Worm (Caenorhabditis elegans) whole organism, L1 larva: ENCODE measurements around the gene T04C12.7.
A peak's percentile ranks its signal among the peaks of the same experiment; 100 is the strongest.

Source experiments
- C16A3.4 ChIP-seq: fragments of 150-350 bp; optimal IDR thresholded peaks from 2 replicates; lab custom pipeline; 2014; ENCODE audit warnings: missing biosample characterization, missing genetic modification characterization
- aly-2 ChIP-seq: fragments of 150-350 bp; optimal IDR thresholded peaks from 2 replicates; lab custom pipeline; 2014; ENCODE audit warnings: missing biosample characterization, missing genetic modification characterization
- ceh-82 ChIP-seq, 3 experiments: fragments of 150-350 bp in 1 of 3; sonication (generic microtip) in 2 of 3; optimal IDR thresholded peaks; 2 replicates each; lab custom pipeline; 2014 to 2017; ENCODE audit warnings: missing biosample characterization in 3 of 3, missing genetic modification characterization in 3 of 3
- ceh-90 ChIP-seq: sonication (generic microtip); optimal IDR thresholded peaks from 2 replicates; lab custom pipeline; 2016; ENCODE audit warnings: missing genetic modification characterization, missing compliant biosample characterization
- ces-1 ChIP-seq: fragments of 150-350 bp; optimal IDR thresholded peaks from 2 replicates; lab custom pipeline; 2014; ENCODE audit warnings: missing biosample characterization, missing genetic modification reagents, missing genetic modification characterization
- dpl-1 ChIP-seq, 3 experiments: fragments of 150-350 bp in 2 of 3; sonication (generic microtip) in 1 of 3; optimal IDR thresholded peaks; 2 replicates each; lab custom pipeline; 2014 to 2017; ENCODE audit warnings: missing biosample characterization in 3 of 3, missing genetic modification characterization in 3 of 3, missing genetic modification reagents in 3 of 3
- dsc-1 ChIP-seq: sonication (generic microtip); optimal IDR thresholded peaks from 2 replicates; lab custom pipeline; 2016; ENCODE audit warnings: mild to moderate bottlenecking, missing genetic modification characterization, missing compliant biosample characterization
- efl-1 ChIP-seq, 4 experiments: fragments of 150-350 bp; optimal IDR thresholded peaks in 3 of 4; peaks in 1 of 4; 1 replicate in 1 of 4; 2 replicates in 3 of 4; lab custom pipeline; 2014; ENCODE audit warnings: missing biosample characterization in 2 of 4, missing genetic modification characterization in 2 of 4, missing genetic modification reagents in 2 of 4
- egl-13 ChIP-seq: sonication (generic microtip); optimal IDR thresholded peaks from 2 replicates; lab custom pipeline; 2016; ENCODE audit warnings: missing genotype, missing genetic modification reagents, missing genetic modification characterization, missing compliant biosample characterization
- egl-27 ChIP-seq, 2 experiments: fragments of 150-350 bp in 1 of 2; sonication (generic microtip); optimal IDR thresholded peaks; 3 replicates each; lab custom pipeline; 2017 to 2018; ENCODE audit warnings: missing biosample characterization in 2 of 2, missing genetic modification characterization in 2 of 2, missing genetic modification reagents in 2 of 2
- ets-5 ChIP-seq: fragments of 200-800 bp; sonication (Bioruptor generic); IDR thresholded peaks from 2 replicates; pipeline ENCODE4 v1.3.6; 2022; ENCODE audit warnings: missing genetic modification characterization, missing compliant biosample characterization
- fkh-4 ChIP-seq: sonication (generic microtip); optimal IDR thresholded peaks from 2 replicates; lab custom pipeline; 2016; ENCODE audit warnings: missing compliant biosample characterization, missing genetic modification characterization, borderline replicate concordance
- fos-1 ChIP-seq: fragments of 150-350 bp; optimal IDR thresholded peaks from 2 replicates; lab custom pipeline; 2014; ENCODE audit warnings: missing biosample characterization, missing genetic modification characterization
- hlh-17 ChIP-seq: fragments of 200-800 bp; sonication (Bioruptor generic); optimal IDR thresholded peaks from 2 replicates; lab custom pipeline; 2018; ENCODE audit warnings: missing genetic modification characterization, mild to moderate bottlenecking, missing compliant biosample characterization, moderate library complexity, borderline replicate concordance
- jun-1 ChIP-seq: fragments of 150-350 bp; optimal IDR thresholded peaks from 2 replicates; lab custom pipeline; 2014; ENCODE audit warnings: missing biosample characterization, missing genetic modification reagents, missing genetic modification characterization
- lin-13 ChIP-seq: fragments of 150-350 bp; optimal IDR thresholded peaks from 2 replicates; lab custom pipeline; 2014; ENCODE audit warnings: missing biosample characterization, missing genetic modification reagents, missing genetic modification characterization
- lin-35 ChIP-seq, 2 experiments: fragments of 150-350 bp; optimal IDR thresholded peaks; 2 replicates each; lab custom pipeline; 2014; ENCODE audit warnings: missing biosample characterization in 2 of 2, missing genetic modification characterization in 2 of 2, missing genetic modification reagents in 2 of 2
- lir-3 ChIP-seq: sonication (generic microtip); optimal IDR thresholded peaks from 2 replicates; lab custom pipeline; 2016; ENCODE audit warnings: mild to moderate bottlenecking, missing genetic modification characterization, moderate library complexity, missing compliant biosample characterization; ENCODE audit not compliant: poor library complexity
- lsy-2 ChIP-seq, 2 experiments: fragments of 150-350 bp; optimal IDR thresholded peaks; 2 replicates each; lab custom pipeline; 2014; ENCODE audit warnings: missing biosample characterization in 2 of 2, missing genetic modification characterization in 2 of 2
- mdl-1 ChIP-seq, 2 experiments: fragments of 150-350 bp; optimal IDR thresholded peaks; 2 replicates each; lab custom pipeline; 2014 to 2017; ENCODE audit warnings: missing biosample characterization in 2 of 2, missing genetic modification characterization in 2 of 2, inconsistent platforms in 1 of 2
- mep-1 ChIP-seq: fragments of 150-350 bp; optimal IDR thresholded peaks from 2 replicates; lab custom pipeline; 2014; ENCODE audit warnings: missing biosample characterization, missing genetic modification characterization
- nhr-28 ChIP-seq: fragments of 150-350 bp; optimal IDR thresholded peaks from 2 replicates; lab custom pipeline; 2014; ENCODE audit warnings: missing biosample characterization, missing genetic modification characterization
- nhr-76 ChIP-seq: sonication (generic microtip); optimal IDR thresholded peaks from 2 replicates; lab custom pipeline; 2017; ENCODE audit warnings: missing biosample characterization, missing genetic modification characterization
- nhr-77 ChIP-seq: fragments of 150-350 bp; optimal IDR thresholded peaks from 2 replicates; lab custom pipeline; 2014; ENCODE audit warnings: missing biosample characterization, missing genetic modification characterization
- nhr-85 ChIP-seq: sonication (generic microtip); peaks from one replicate; lab custom pipeline; 2016; ENCODE audit warnings: missing genetic modification characterization, inconsistent platforms, missing compliant biosample characterization
- pag-3 ChIP-seq: sonication (generic microtip); optimal IDR thresholded peaks from 2 replicates; lab custom pipeline; 2017; ENCODE audit warnings: missing genetic modification characterization, mild to moderate bottlenecking, missing compliant biosample characterization, antibody characterized with exemption, borderline replicate concordance; ENCODE audit not compliant: insufficient read depth
- pax-3 ChIP-seq: fragments of 200-800 bp; sonication (Bioruptor generic); optimal IDR thresholded peaks from 2 replicates; lab custom pipeline; 2018; ENCODE audit warnings: mild to moderate bottlenecking, missing genetic modification characterization, moderate library complexity, missing compliant biosample characterization
- pqm-1 ChIP-seq: sonication (generic microtip); optimal IDR thresholded peaks from 3 replicates; lab custom pipeline; 2017; ENCODE audit warnings: missing biosample characterization, missing genetic modification characterization
- rnt-1 ChIP-seq: sonication (generic microtip); optimal IDR thresholded peaks from 2 replicates; lab custom pipeline; 2016; ENCODE audit warnings: mild to moderate bottlenecking, missing genetic modification characterization, moderate library complexity, missing compliant biosample characterization
- snu-23 ChIP-seq: sonication (generic microtip); optimal IDR thresholded peaks from 2 replicates; lab custom pipeline; 2016; ENCODE audit warnings: missing genetic modification characterization, missing compliant biosample characterization
- sptf-1 ChIP-seq: fragments of 150-350 bp; optimal IDR thresholded peaks from 2 replicates; lab custom pipeline; 2014; ENCODE audit warnings: missing biosample characterization, missing genetic modification characterization
- sup-37 ChIP-seq: fragments of 200-800 bp; sonication (Bioruptor generic); optimal IDR thresholded peaks from 2 replicates; lab custom pipeline; 2018; ENCODE audit warnings: mild to moderate bottlenecking, missing genetic modification characterization, missing compliant biosample characterization
- swsn-7 ChIP-seq: sonication (generic microtip); optimal IDR thresholded peaks from 2 replicates; lab custom pipeline; 2016; ENCODE audit warnings: missing genetic modification characterization, missing compliant biosample characterization
- unc-130 ChIP-seq: fragments of 150-350 bp; optimal IDR thresholded peaks from 2 replicates; lab custom pipeline; 2017; ENCODE audit warnings: missing biosample characterization, missing genetic modification characterization, inconsistent platforms
- unc-30 ChIP-seq: sonication (generic microtip); optimal IDR thresholded peaks from 2 replicates; lab custom pipeline; 2017; ENCODE audit warnings: missing biosample characterization, missing genetic modification characterization
- unc-86 ChIP-seq: sonication (generic microtip); optimal IDR thresholded peaks from 2 replicates; lab custom pipeline; 2016; ENCODE audit warnings: missing genetic modification characterization, missing compliant biosample characterization
- unc-98 ChIP-seq: fragments of 200-800 bp; sonication (Bioruptor generic); IDR thresholded peaks from 2 replicates; pipeline ENCODE4 v1.3.6; 2022; ENCODE audit warnings: missing genetic modification characterization, missing compliant biosample characterization
- zag-1 ChIP-seq: fragments of 150-350 bp; optimal IDR thresholded peaks from 2 replicates; lab custom pipeline; 2014; ENCODE audit warnings: missing biosample characterization, missing genetic modification characterization
- zip-4 ChIP-seq: fragments of 200-800 bp; sonication (Bioruptor generic); optimal IDR thresholded peaks from 2 replicates; lab custom pipeline; 2018; ENCODE audit warnings: mild to moderate bottlenecking, missing genetic modification characterization, moderate library complexity, missing compliant biosample characterization
- ztf-4 ChIP-seq: fragments of 150-350 bp; optimal IDR thresholded peaks from 2 replicates; lab custom pipeline; 2014; ENCODE audit warnings: missing biosample characterization, missing genetic modification characterization

The T04C12.7 gene

DNA sequence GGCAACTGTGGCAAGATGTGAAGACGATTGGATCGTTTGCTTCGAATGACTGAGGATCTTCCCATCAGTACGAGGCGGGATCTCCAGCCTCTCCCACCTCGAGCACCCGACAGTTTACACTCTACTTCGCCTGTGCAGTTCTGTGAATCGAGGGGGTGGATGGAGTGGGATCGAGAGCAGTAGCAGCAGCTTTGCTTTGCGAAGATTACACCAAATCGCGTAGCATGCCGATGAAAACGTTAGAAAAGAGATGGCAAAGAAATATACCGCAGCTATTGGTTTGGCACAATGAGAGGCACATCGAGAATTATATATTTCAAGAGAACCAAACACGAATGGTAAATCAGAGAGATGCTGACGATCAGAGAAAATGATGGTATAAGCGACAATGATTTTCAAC, 20.5 kb downstream of the T04C12.7 start, which contains the start of gene act-3 (continued):
- no peak for TF ChIP-seq unc-30 (tag; lab: Kevin White, UChicago)
- no peak for TF ChIP-seq ceh-90 (tag; lab: Kevin White, UChicago)
- TF ChIP-seq fkh-4 (tag; lab: Kevin White, UChicago) = no peak
- TF ChIP-seq unc-98 (GFP tag; lab: Robert Waterston, UW) = no peak
- TF ChIP-seq dsc-1 (tag; lab: Kevin White, UChicago) = peak; percentile 55
- no peak for TF ChIP-seq unc-86 (tag; lab: Kevin White, UChicago)
- TF ChIP-seq efl-1 (optimal IDR thresholded peaks at IDR 0.05; lab: Kevin White, UChicago) = no peak
- no peak for TF ChIP-seq efl-1 (GFP tag; optimal IDR thresholded peaks at IDR 0.05 in 1 of 2; lab: Kevin White, UChicago)
- TF ChIP-seq nhr-85 (tag; lab: Kevin White, UChicago) = peak; percentile 36
- TF ChIP-seq dpl-1 (GFP tag; optimal IDR thresholded peaks at IDR 0.05; lab: Kevin White, UChicago) = no peak
- TF ChIP-seq egl-27 (tag; optimal IDR thresholded peaks at IDR 0.05; lab: Kevin White, UChicago) = no peak
- TF ChIP-seq ces-1 (GFP tag; lab: Kevin White, UChicago) = no peak
- TF ChIP-seq lin-35 (GFP tag; optimal IDR thresholded peaks at IDR 0.05; lab: Kevin White, UChicago) = peak in 1 of 2 experiments; percentile 1
- no peak for TF ChIP-seq lin-13 (GFP tag; lab: Kevin White, UChicago)
- TF ChIP-seq nhr-28 (tag; lab: Kevin White, UChicago) = no peak
- peak; percentile 36 for TF ChIP-seq snu-23 (GFP tag; lab: Kevin White, UChicago)
- TF ChIP-seq fos-1 (tag; lab: Kevin White, UChicago) = no peak
- TF ChIP-seq ztf-4 (tag; lab: Kevin White, UChicago) = no peak
- TF ChIP-seq ets-5 (GFP tag; lab: Robert Waterston, UW) = no peak
- no peak for TF ChIP-seq nhr-76 (tag; lab: Kevin White, UChicago)
- TF ChIP-seq jun-1 (tag; lab: Kevin White, UChicago) = no peak
- no peak for TF ChIP-seq lir-3 (tag; lab: Kevin White, UChicago)
- no peak for TF ChIP-seq sptf-1 (tag; lab: Kevin White, UChicago)
- no peak for TF ChIP-seq hlh-17 (GFP tag; lab: Kevin White, UChicago)
- TF ChIP-seq zag-1 (tag; lab: Kevin White, UChicago) = no peak
- TF ChIP-seq unc-130 = no peak
- no peak for TF ChIP-seq egl-13 (tag; lab: Kevin White, UChicago)
- peak; percentile 74 for TF ChIP-seq rnt-1 (tag; lab: Kevin White, UChicago)
- TF ChIP-seq lsy-2 (tag; optimal IDR thresholded peaks at IDR 0.05; lab: Kevin White, UChicago) = peak in 1 of 2 experiments; percentile 12
- TF ChIP-seq aly-2 (tag; lab: Kevin White, UChicago) = no peak
- TF ChIP-seq pag-3 = no peak
- TF ChIP-seq pqm-1 (tag; lab: Kevin White, UChicago) = no peak
- no peak for TF ChIP-seq sup-37
- no peak for TF ChIP-seq zip-4 (GFP tag; lab: Kevin White, UChicago)
- TF ChIP-seq mdl-1 (tag; optimal IDR thresholded peaks at IDR 0.05; lab: Kevin White, UChicago) = peak in 1 of 2 experiments; percentile 28
- TF ChIP-seq swsn-7 (tag; lab: Kevin White, UChicago) = peak; percentile 13
- peak; percentile 21 for TF ChIP-seq mep-1
- no peak for TF ChIP-seq C16A3.4 (tag; lab: Kevin White, UChicago)
- TF ChIP-seq pax-3 = no peak
- no peak for TF ChIP-seq nhr-77 (tag; lab: Kevin White, UChicago)
- peak in 1 of 3 experiments; percentile 1 for TF ChIP-seq ceh-82 (tag; optimal IDR thresholded peaks at IDR 0.05; lab: Kevin White, UChicago)
